Worm (Caenorhabditis elegans) whole organism, L3 larva: ENCODE measurements around the gene Y43C5A.3.

ENCODE experiments used
- ZK546.5 ChIP-seq: sonication (generic microtip); optimal IDR thresholded peaks from 2 replicates; lab custom pipeline; 2017; ENCODE audit warnings: missing biosample characterization, missing genetic modification characterization
- ama-1 ChIP-seq: fragments of 150-350 bp; optimal IDR thresholded peaks from 2 replicates; lab custom pipeline; 2018
- ceh-16 ChIP-seq: sonication (generic microtip); optimal IDR thresholded peaks from 2 replicates; lab custom pipeline; 2017; ENCODE audit warnings: missing biosample characterization, missing genetic modification characterization
- ceh-28 ChIP-seq: fragments of 150-350 bp; optimal IDR thresholded peaks from 2 replicates; lab custom pipeline; 2014; ENCODE audit warnings: missing biosample characterization, missing genetic modification reagents, missing genetic modification characterization
- egl-5 ChIP-seq: fragments of 150-350 bp; optimal IDR thresholded peaks from 2 replicates; lab custom pipeline; 2017; ENCODE audit warnings: missing biosample characterization, missing genetic modification reagents, missing genetic modification characterization, inconsistent platforms
- elt-2 ChIP-seq: sonication (generic microtip); optimal IDR thresholded peaks from 2 replicates; lab custom pipeline; 2016; ENCODE audit warnings: missing genetic modification reagents, mild to moderate bottlenecking, missing genetic modification characterization, missing compliant biosample characterization
- elt-3 ChIP-seq, 3 experiments: fragments of 150-350 bp in 1 of 3; sonication (generic microtip) in 2 of 3; optimal IDR thresholded peaks; 2 replicates in 2 of 3; 4 replicates in 1 of 3; lab custom pipeline; 2014 to 2017; ENCODE audit warnings: missing biosample characterization in 3 of 3, missing genetic modification characterization in 3 of 3
- eor-1 ChIP-seq, 2 experiments: fragments of 150-350 bp; optimal IDR thresholded peaks; 2 replicates each; lab custom pipeline; 2014 to 2018; ENCODE audit warnings: missing biosample characterization in 2 of 2, missing genetic modification characterization in 2 of 2
- fos-1 ChIP-seq: fragments of 150-350 bp; optimal IDR thresholded peaks from 2 replicates; lab custom pipeline; 2014; ENCODE audit warnings: missing biosample characterization, missing genetic modification characterization
- hmg-11 ChIP-seq: sonication (generic microtip); optimal IDR thresholded peaks from 2 replicates; lab custom pipeline; 2016; ENCODE audit warnings: missing genetic modification characterization, missing compliant biosample characterization
- jun-1 ChIP-seq: fragments of 150-350 bp; optimal IDR thresholded peaks from 2 replicates; lab custom pipeline; 2014; ENCODE audit warnings: missing biosample characterization, missing genetic modification reagents, missing genetic modification characterization
- lin-15B ChIP-seq: fragments of 150-350 bp; optimal IDR thresholded peaks from 2 replicates; lab custom pipeline; 2014; ENCODE audit warnings: missing biosample characterization, missing genetic modification characterization
- lin-39 ChIP-seq: fragments of 150-350 bp; optimal IDR thresholded peaks from 2 replicates; lab custom pipeline; 2018; ENCODE audit warnings: missing biosample characterization, missing genetic modification reagents, missing genetic modification characterization
- mml-1 ChIP-seq: fragments of 150-350 bp; sonication (generic microtip); optimal IDR thresholded peaks from 3 replicates; lab custom pipeline; 2014; ENCODE audit warnings: missing biosample characterization, missing genetic modification characterization
- nfya-1 ChIP-seq: sonication (generic microtip); optimal IDR thresholded peaks from 2 replicates; lab custom pipeline; 2017; ENCODE audit warnings: missing genetic modification characterization, mild to moderate bottlenecking, missing compliant biosample characterization, antibody characterized with exemption, moderate library complexity; ENCODE audit not compliant: insufficient read depth
- nhr-12 ChIP-seq: fragments of 150-350 bp; optimal IDR thresholded peaks from 2 replicates; lab custom pipeline; 2014; ENCODE audit warnings: missing biosample characterization, missing genetic modification characterization
- nhr-23 ChIP-seq: fragments of 150-350 bp; optimal IDR thresholded peaks from 2 replicates; lab custom pipeline; 2014; ENCODE audit warnings: missing biosample characterization, missing genetic modification reagents, missing genetic modification characterization
- nhr-237 ChIP-seq: fragments of 150-350 bp; optimal IDR thresholded peaks from 2 replicates; lab custom pipeline; 2014; ENCODE audit warnings: missing biosample characterization, missing genetic modification characterization
- nhr-25 ChIP-seq: sonication (generic microtip); optimal IDR thresholded peaks from 2 replicates; lab custom pipeline; 2017; ENCODE audit warnings: missing biosample characterization, missing genetic modification characterization
- nhr-43 ChIP-seq: sonication (generic microtip); optimal IDR thresholded peaks from 2 replicates; lab custom pipeline; 2016; ENCODE audit warnings: mild to moderate bottlenecking, missing genetic modification characterization, missing compliant biosample characterization; ENCODE audit not compliant: poor library complexity, severe bottlenecking
- nhr-76 ChIP-seq: fragments of 150-350 bp; sonication (generic microtip); optimal IDR thresholded peaks from 5 replicates; lab custom pipeline; 2014; ENCODE audit warnings: missing biosample characterization, missing genetic modification characterization
- nhr-77 ChIP-seq: fragments of 150-350 bp; optimal IDR thresholded peaks from 2 replicates; lab custom pipeline; 2014; ENCODE audit warnings: missing biosample characterization, missing genetic modification characterization
- pha-4 ChIP-seq: fragments of 150-350 bp; optimal IDR thresholded peaks from 2 replicates; lab custom pipeline; 2014; ENCODE audit warnings: missing biosample characterization, missing genetic modification reagents, missing genetic modification characterization
- pqm-1 ChIP-seq: fragments of 150-350 bp; optimal IDR thresholded peaks from 2 replicates; lab custom pipeline; 2017; ENCODE audit warnings: missing biosample characterization, missing genetic modification characterization, inconsistent platforms
- sea-2 ChIP-seq: fragments of 150-350 bp; sonication (generic microtip); optimal IDR thresholded peaks from 4 replicates; lab custom pipeline; 2014; ENCODE audit warnings: missing biosample characterization, missing genetic modification reagents, missing genetic modification characterization
- tbx-2 ChIP-seq: sonication (generic microtip); optimal IDR thresholded peaks from 2 replicates; lab custom pipeline; 2016; ENCODE audit warnings: mild to moderate bottlenecking, missing genetic modification characterization, missing compliant biosample characterization
- unc-39 ChIP-seq: sonication (generic microtip); optimal IDR thresholded peaks from 4 replicates; lab custom pipeline; 2017; ENCODE audit warnings: missing biosample characterization, missing genetic modification characterization
- unc-62 ChIP-seq: fragments of 150-350 bp; sonication (generic microtip); optimal IDR thresholded peaks from 4 replicates; lab custom pipeline; 2014; ENCODE audit warnings: missing biosample characterization, missing genetic modification reagents, missing genetic modification characterization
- ztf-11 ChIP-seq: fragments of 150-350 bp; optimal IDR thresholded peaks from 2 replicates; lab custom pipeline; 2014; ENCODE audit warnings: missing biosample characterization, missing genetic modification characterization
- ztf-4 ChIP-seq: fragments of 150-350 bp; optimal IDR thresholded peaks from 2 replicates; lab custom pipeline; 2014; ENCODE audit warnings: missing biosample characterization, missing genetic modification characterization

Y43C5A.3 gene

ce11 chrIV:10243276-10243675, 30.6 kb upstream of the Y43C5A.3 start, which contains the start of gene tkt-1:
Gene tkt-1 (plus strand): TSS chrIV:10243612.
- TF ChIP-seq jun-1 (tag; lab: Kevin White, UChicago) = peak; percentile 55
- TF ChIP-seq egl-5 = no peak
- TF ChIP-seq pha-4 (tag; lab: Kevin White, UChicago) = peak; percentile 19
- no peak for TF ChIP-seq hmg-11 (tag; lab: Kevin White, UChicago)
- TF ChIP-seq nhr-25 (tag; lab: Kevin White, UChicago) = no peak
- TF ChIP-seq ceh-28 = no peak
- TF ChIP-seq ceh-16 (tag; lab: Kevin White, UChicago) = no peak
- TF ChIP-seq nhr-237 (tag; lab: Kevin White, UChicago) = no peak
- peak in 1 of 3 experiments; percentile 85 for TF ChIP-seq elt-3 (tag; optimal IDR thresholded peaks at IDR 0.05; lab: Kevin White, UChicago)
- peak; percentile 88 for TF ChIP-seq pqm-1 (tag; lab: Kevin White, UChicago)
- peak; percentile 92 for TF ChIP-seq elt-2 (tag; lab: Kevin White, UChicago)
- TF ChIP-seq nhr-23 (tag; lab: Kevin White, UChicago) = no peak
- TF ChIP-seq ztf-11 = no peak

ce11 chrIV:10245666-10246210, 28.1 kb upstream of the Y43C5A.3 start, which contains the start of gene F01G10.10:
Gene F01G10.10 (plus strand): TSS chrIV:10246160.
- TF ChIP-seq nhr-23 (tag; lab: Kevin White, UChicago) (peak; percentile 30), nhr-43 (tag; lab: Kevin White, UChicago) (peak; percentile 34), ama-1 (lab: Kevin White, UChicago) (peak; percentile 87), lin-39 (tag; lab: Kevin White, UChicago) (no peak), elt-2 (tag; lab: Kevin White, UChicago) (peak; percentile 41), nhr-25 (tag; lab: Kevin White, UChicago) (peak; percentile 62)

DNA sequence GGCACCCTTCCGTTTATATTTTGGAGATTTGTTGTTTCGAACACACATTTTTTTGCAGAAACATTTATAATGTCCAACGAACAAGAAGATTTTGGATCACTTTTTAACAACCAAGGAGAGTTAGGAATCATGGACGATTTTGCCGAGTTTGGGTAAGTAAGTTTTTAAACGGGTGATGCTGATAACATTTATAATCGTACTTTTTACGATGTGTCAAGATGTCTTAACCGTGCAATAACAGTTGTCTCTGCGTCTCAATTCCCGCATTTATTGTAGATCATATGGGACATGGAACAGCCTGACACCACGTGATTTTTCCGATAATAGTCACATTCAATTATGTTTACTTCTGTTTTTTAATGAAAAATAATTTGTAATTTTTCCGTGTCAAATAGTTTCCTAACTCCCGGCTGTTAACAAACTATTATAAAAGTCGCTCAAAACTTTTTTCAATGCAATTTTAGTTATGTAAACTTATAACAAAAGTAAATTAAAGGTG, 23.2 kb upstream of the Y43C5A.3 start, which contains the start of gene daf-14:
TSS of gene daf-14 (plus strand) at position 51 of the 499 bp plus-strand sequence.
- TF ChIP-seq elt-2 (tag; lab: Kevin White, UChicago) = peak; percentile 46
- TF ChIP-seq pha-4 (tag; lab: Kevin White, UChicago) = peak; percentile 25
- peak; percentile 22 for TF ChIP-seq pqm-1 (tag; lab: Kevin White, UChicago)
- TF ChIP-seq nhr-23 (tag; lab: Kevin White, UChicago) = peak; percentile 4
- no peak for TF ChIP-seq ztf-4 (tag; lab: Kevin White, UChicago)
- TF ChIP-seq hmg-11 (tag; lab: Kevin White, UChicago) = no peak
- TF ChIP-seq mml-1 (tag; lab: Kevin White, UChicago) = no peak
- TF ChIP-seq nfya-1 = peak; percentile 11

ce11 chrIV:10251261-10251660, 22.6 kb upstream of the Y43C5A.3 start:
- TF ChIP-seq ztf-11 = no peak

ce11 chrIV:10251764-10252163, 22.1 kb upstream of the Y43C5A.3 start:
- TF ChIP-seq eor-1 (tag; optimal IDR thresholded peaks at IDR 0.05; lab: Kevin White, UChicago) (no peak), egl-5 (no peak), nhr-77 (no peak), ZK546.5 (tag; lab: Kevin White, UChicago) (no peak), elt-3 (tag; optimal IDR thresholded peaks at IDR 0.05; lab: Kevin White, UChicago) (no peak), pha-4 (tag; lab: Kevin White, UChicago) (no peak), sea-2 (no peak), nhr-76 (tag; lab: Kevin White, UChicago) (no peak), nfya-1 (no peak), ztf-11 (no peak), ama-1 (lab: Kevin White, UChicago) (no peak), lin-15B (no peak), tbx-2 (no peak), unc-62 (GFP tag; lab: Kevin White, UChicago) (no peak), fos-1 (no peak), unc-39 (tag; lab: Kevin White, UChicago) (no peak), nhr-237 (tag; lab: Kevin White, UChicago) (no peak), nhr-12 (no peak), nhr-43 (tag; lab: Kevin White, UChicago) (no peak)
